Fruit fly (Drosophila melanogaster): ENCODE measurements around the gene Pgam5.

The Pgam5 gene

DNA sequence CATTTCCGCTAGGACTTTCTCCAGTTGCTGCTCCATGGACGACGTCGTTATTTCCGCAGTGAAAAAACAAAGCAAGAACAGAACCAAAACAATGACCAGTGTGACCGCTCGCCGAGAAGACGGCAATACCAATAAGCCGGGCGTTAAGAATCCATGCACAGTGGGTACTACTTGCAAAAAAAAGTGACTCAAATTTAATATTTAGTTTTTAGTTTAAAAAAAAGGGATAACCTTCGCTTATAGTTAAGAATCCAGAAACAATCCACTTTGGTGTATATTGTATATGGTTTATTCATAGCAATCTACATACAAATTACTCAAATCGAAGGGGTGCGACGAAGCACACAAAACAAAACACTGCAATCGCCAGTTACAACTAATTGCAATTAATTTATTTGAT, 14.5 kb downstream of the Pgam5 start, which contains the start of gene Lamtor5:
Lamtor5 (minus strand) TSS at position 105 of the 400 bp plus-strand sequence.
- TF ChIP-seq dmrt93B (GFP tag; optimal IDR thresholded peaks at IDR 0.05) = no peak
- TF ChIP-seq rgr (GFP tag; optimal IDR thresholded peaks at IDR 0.05) = peak; percentile 39
- no peak for TF ChIP-seq GATAd (GFP tag; optimal IDR thresholded peaks at IDR 0.05)
- TF ChIP-seq psq (GFP tag; optimal IDR thresholded peaks at IDR 0.05) = peak; percentile 36
- peak; percentile 34 for TF ChIP-seq Jra (GFP tag; optimal IDR thresholded peaks at IDR 0.05)
- no peak for TF ChIP-seq Rel (GFP tag; optimal IDR thresholded peaks at IDR 0.05)
- peak; percentile 43 for TF ChIP-seq Rel (tag; optimal IDR thresholded peaks at IDR 0.05)
- TF ChIP-seq sv (GFP tag; optimal IDR thresholded peaks at IDR 0.05) = no peak
- no peak for TF ChIP-seq Hr78 (GFP tag; optimal IDR thresholded peaks at IDR 0.05)
- peak; percentile 51 for TF ChIP-seq Sp1 (GFP tag; optimal IDR thresholded peaks at IDR 0.05)
- no peak for TF ChIP-seq Mio (GFP tag; optimal IDR thresholded peaks at IDR 0.05)
- TF ChIP-seq Hnf4 (GFP tag; optimal IDR thresholded peaks at IDR 0.05) = peak; percentile 58
- peak; percentile 1 for TF ChIP-seq Hr83 (GFP tag; optimal IDR thresholded peaks at IDR 0.05; ENCODE audit: poor library complexity, severe bottlenecking)
- peak; percentile 57 for TF ChIP-seq HLH106 (tag; optimal IDR thresholded peaks at IDR 0.05)
- TF ChIP-seq CG9705 (GFP tag; optimal IDR thresholded peaks at IDR 0.05) = no peak
- TF ChIP-seq Vsx2 (GFP tag; optimal IDR thresholded peaks at IDR 0.05; ENCODE audit: partially characterized antibody) = no peak
- peak; percentile 54 for TF ChIP-seq fru (GFP tag; optimal IDR thresholded peaks at IDR 0.05)
- peak; percentile 35 for TF ChIP-seq ey (GFP tag; optimal IDR thresholded peaks at IDR 0.05)
- no peak for TF ChIP-seq dsf (GFP tag; optimal IDR thresholded peaks at IDR 0.05; ENCODE audit: borderline replicate concordance)
- TF ChIP-seq N (GFP tag; optimal IDR thresholded peaks at IDR 0.05) = no peak
- TF ChIP-seq foxo (GFP tag; optimal IDR thresholded peaks at IDR 0.05) = peak in 1 of 2 experiments; percentile 50
- TF ChIP-seq h (GFP tag; optimal IDR thresholded peaks at IDR 0.05) = peak; percentile 54
- no peak for TF ChIP-seq Dfd (GFP tag; optimal IDR thresholded peaks at IDR 0.05)
- TF ChIP-seq br (GFP tag; optimal IDR thresholded peaks at IDR 0.05) = peak; percentile 19
- no peak for TF ChIP-seq lola (GFP tag; optimal IDR thresholded peaks at IDR 0.05)
- TF ChIP-seq woc (GFP tag; optimal IDR thresholded peaks at IDR 0.05) = peak; percentile 68
- TF ChIP-seq Abd-B (GFP tag; optimal IDR thresholded peaks at IDR 0.05) = no peak
- no peak for TF ChIP-seq pan (optimal IDR thresholded peaks at IDR 0.05)

DNA sequence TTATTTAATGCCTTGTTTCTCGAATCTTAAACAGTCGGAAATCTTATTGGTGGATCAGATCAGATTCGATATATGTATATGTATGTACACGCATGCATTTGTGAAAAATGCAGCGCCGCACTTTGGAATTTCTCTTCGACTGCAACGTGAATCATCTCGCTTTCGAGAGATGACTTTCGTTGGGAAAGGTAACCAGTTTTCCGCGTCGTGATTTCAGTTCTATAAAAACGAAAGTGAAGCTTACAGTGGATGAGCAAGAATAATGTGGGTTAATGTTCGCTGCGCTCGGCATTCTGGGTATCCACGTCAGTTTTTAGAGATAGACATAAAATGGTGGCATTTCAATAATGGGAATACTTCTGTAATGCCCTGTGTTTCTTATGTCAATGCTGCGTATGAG, 16.8 kb downstream of the Pgam5 start:
- no peak for TF ChIP-seq dl (GFP tag; optimal IDR thresholded peaks at IDR 0.05; ENCODE audit: insufficient read depth in 1 of 2, partially characterized antibody in 2 of 2)
- TF ChIP-seq pan (optimal IDR thresholded peaks at IDR 0.05) = no peak
- no peak for TF ChIP-seq Mio (GFP tag; optimal IDR thresholded peaks at IDR 0.05)
- no peak for TF ChIP-seq sv (GFP tag; optimal IDR thresholded peaks at IDR 0.05)
- no peak for TF ChIP-seq OdsH (GFP tag; optimal IDR thresholded peaks at IDR 0.05)
- TF ChIP-seq Sp1 (GFP tag; optimal IDR thresholded peaks at IDR 0.05) = no peak
- TF ChIP-seq h (GFP tag; optimal IDR thresholded peaks at IDR 0.05) = no peak
- no peak for TF ChIP-seq jim (GFP tag; optimal IDR thresholded peaks at IDR 0.05)
- no peak for TF ChIP-seq usp (GFP tag; optimal IDR thresholded peaks at IDR 0.05)
- no peak for TF ChIP-seq brk (GFP tag; optimal IDR thresholded peaks at IDR 0.05)
- TF ChIP-seq ey (GFP tag; optimal IDR thresholded peaks at IDR 0.05) = no peak
- TF ChIP-seq br (GFP tag; optimal IDR thresholded peaks at IDR 0.05) = no peak
- TF ChIP-seq HLH106 (tag; optimal IDR thresholded peaks at IDR 0.05) = no peak
- no peak for TF ChIP-seq N (GFP tag; optimal IDR thresholded peaks at IDR 0.05)
- no peak for TF ChIP-seq Hr78 (GFP tag; optimal IDR thresholded peaks at IDR 0.05)
- TF ChIP-seq foxo (GFP tag; optimal IDR thresholded peaks at IDR 0.05) = no peak

DNA sequence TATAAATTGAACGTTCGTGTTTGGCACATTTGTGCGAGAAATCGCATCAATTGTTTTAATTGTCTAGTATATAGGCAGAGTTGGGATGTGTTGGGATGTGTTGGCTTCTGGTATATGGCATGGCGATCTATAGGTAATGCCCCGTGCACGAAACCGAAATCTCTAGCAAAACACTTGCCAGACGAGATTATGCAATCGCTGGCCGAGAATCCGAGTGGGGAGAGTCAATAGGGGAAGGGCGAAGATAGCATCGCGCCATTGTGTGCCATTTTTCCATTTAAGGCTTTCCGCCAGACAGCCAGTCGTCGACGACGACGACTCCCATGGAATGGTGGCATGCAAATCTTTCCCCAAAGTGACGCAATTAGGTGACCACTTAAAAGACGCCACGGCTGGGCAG, 18.5 kb downstream of the Pgam5 start:
- no peak for TF ChIP-seq Rel (GFP tag; optimal IDR thresholded peaks at IDR 0.05)
- peak; percentile 60 for TF ChIP-seq Rel (tag; optimal IDR thresholded peaks at IDR 0.05)
- no peak for TF ChIP-seq fru (GFP tag; optimal IDR thresholded peaks at IDR 0.05)

DNA sequence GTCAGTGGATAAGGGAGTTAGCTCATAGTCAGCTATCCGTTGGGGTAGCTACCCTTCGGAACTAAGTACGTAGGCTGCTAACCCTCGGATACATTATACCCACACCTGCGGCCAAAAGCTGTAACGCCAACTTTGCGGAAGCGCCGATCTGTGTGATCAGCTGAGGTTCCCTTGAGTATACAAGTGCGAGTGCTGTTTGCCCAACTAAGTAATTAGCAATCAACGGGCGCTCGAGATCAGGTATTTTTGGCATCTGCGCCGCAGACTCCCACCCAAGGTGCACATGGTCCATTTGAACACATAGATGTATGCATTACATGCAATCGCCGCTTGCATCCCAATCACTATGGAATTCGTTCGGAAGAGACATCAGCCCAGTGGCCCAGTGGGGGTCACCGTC, 19.3 kb downstream of the Pgam5 start:
- peak; percentile 40 for TF ChIP-seq br (GFP tag; optimal IDR thresholded peaks at IDR 0.05)
- no peak for TF ChIP-seq usp (GFP tag; optimal IDR thresholded peaks at IDR 0.05)
- TF ChIP-seq CG32264 (GFP tag; optimal IDR thresholded peaks at IDR 0.05) = peak; percentile 53
- peak; percentile 27 for TF ChIP-seq fru (GFP tag; optimal IDR thresholded peaks at IDR 0.05)
- no peak for TF ChIP-seq CrebA (GFP tag; optimal IDR thresholded peaks at IDR 0.05; ENCODE audit: borderline replicate concordance)
- TF ChIP-seq sage (GFP tag; optimal IDR thresholded peaks at IDR 0.05) = no peak
- TF ChIP-seq Hr78 (GFP tag; optimal IDR thresholded peaks at IDR 0.05) = no peak
- TF ChIP-seq psq (GFP tag; optimal IDR thresholded peaks at IDR 0.05) = no peak
- peak in 1 of 2 experiments; percentile 57 for TF ChIP-seq foxo (GFP tag; optimal IDR thresholded peaks at IDR 0.05)
- peak; percentile 13 for TF ChIP-seq GATAd (GFP tag; optimal IDR thresholded peaks at IDR 0.05)
- no peak for TF ChIP-seq woc (GFP tag; optimal IDR thresholded peaks at IDR 0.05)
- TF ChIP-seq Rel (GFP tag; optimal IDR thresholded peaks at IDR 0.05) = no peak
- no peak for TF ChIP-seq Rel (tag; optimal IDR thresholded peaks at IDR 0.05)
- no peak for TF ChIP-seq pan (optimal IDR thresholded peaks at IDR 0.05)
- peak; percentile 43 for TF ChIP-seq OdsH (GFP tag; optimal IDR thresholded peaks at IDR 0.05)
- peak; percentile 53 for TF ChIP-seq rgr (GFP tag; optimal IDR thresholded peaks at IDR 0.05)
- peak; percentile 41 for TF ChIP-seq Hnf4 (GFP tag; optimal IDR thresholded peaks at IDR 0.05)
- TF ChIP-seq N (GFP tag; optimal IDR thresholded peaks at IDR 0.05) = no peak
- peak; percentile 62 for TF ChIP-seq jim (GFP tag; optimal IDR thresholded peaks at IDR 0.05)
- no peak for TF ChIP-seq Abd-B (GFP tag; optimal IDR thresholded peaks at IDR 0.05)
- TF ChIP-seq h (GFP tag; optimal IDR thresholded peaks at IDR 0.05) = peak; percentile 82
- TF ChIP-seq Vsx2 (GFP tag; optimal IDR thresholded peaks at IDR 0.05; ENCODE audit: partially characterized antibody) = no peak
- no peak for TF ChIP-seq dsf (GFP tag; optimal IDR thresholded peaks at IDR 0.05; ENCODE audit: borderline replicate concordance)
- TF ChIP-seq tai (GFP tag; optimal IDR thresholded peaks at IDR 0.05) = no peak
- no peak for TF ChIP-seq dmrt93B (GFP tag; optimal IDR thresholded peaks at IDR 0.05)
- TF ChIP-seq HLH106 (tag; optimal IDR thresholded peaks at IDR 0.05) = peak; percentile 17
- peak; percentile 45 for TF ChIP-seq Sp1 (GFP tag; optimal IDR thresholded peaks at IDR 0.05)
- no peak for TF ChIP-seq Dif (GFP tag; optimal IDR thresholded peaks at IDR 0.05; ENCODE audit: partially characterized antibody)
- TF ChIP-seq Jra (GFP tag; optimal IDR thresholded peaks at IDR 0.05) = peak; percentile 25
- TF ChIP-seq sv (GFP tag; optimal IDR thresholded peaks at IDR 0.05) = peak; percentile 11
- no peak for TF ChIP-seq brk (GFP tag; optimal IDR thresholded peaks at IDR 0.05)
- TF ChIP-seq Hr83 (GFP tag; optimal IDR thresholded peaks at IDR 0.05; ENCODE audit: poor library complexity, severe bottlenecking) = peak; percentile 98
- peak; percentile 11 for TF ChIP-seq CG9705 (GFP tag; optimal IDR thresholded peaks at IDR 0.05)
